Fruit fly (Drosophila melanogaster) whole organism, embryonic: Measurements from ENCODE around the gene Ste12DOR.
A peak's percentile ranks its signal among the peaks of the same experiment; 100 is the strongest.

Source experiments
- Adf1 ChIP-seq: fragments of 200-800 bp; sonication (Bioruptor generic); IDR thresholded peaks from 2 replicates; pipeline ENCODE4 v1.3.6; 2022; ENCODE audit warnings: missing biosample characterization, missing genetic modification characterization
- CG10543 ChIP-seq: fragments of 200-800 bp; sonication (Bioruptor generic); optimal IDR thresholded peaks from 3 replicates; lab custom pipeline; 2017; ENCODE audit warnings: missing biosample characterization, mild to moderate bottlenecking, missing genetic modification characterization, moderate library complexity
- CG10979 ChIP-seq: fragments of 200-800 bp; sonication (Bioruptor generic); optimal IDR thresholded peaks from 2 replicates; lab custom pipeline; 2018; ENCODE audit warnings: missing biosample characterization, mild to moderate bottlenecking, missing genetic modification characterization, moderate library complexity
- CG11247 ChIP-seq: fragments of 200-800 bp; sonication (Bioruptor generic); IDR thresholded peaks from 2 replicates; pipeline ENCODE4 v1.3.6; 2022; ENCODE audit warnings: missing biosample characterization, missing genetic modification characterization
- CG11504 ChIP-seq: fragments of 200-800 bp; sonication (Bioruptor generic); optimal IDR thresholded peaks from 3 replicates; lab custom pipeline; 2019; ENCODE audit warnings: missing biosample characterization, mild to moderate bottlenecking, missing genetic modification characterization, moderate library complexity
- CG11695 ChIP-seq: fragments of 200-800 bp; sonication (Bioruptor generic); IDR thresholded peaks from 3 replicates; pipeline ENCODE4 v1.3.6; 2022; ENCODE audit warnings: missing biosample characterization, missing genetic modification characterization
- CG13123 ChIP-seq: fragments of 200-800 bp; sonication (Bioruptor generic); optimal IDR thresholded peaks from 2 replicates; lab custom pipeline; 2016; ENCODE audit warnings: missing biosample characterization, missing genetic modification characterization
- CG13296 ChIP-seq: fragments of 200-800 bp; sonication (Bioruptor generic); optimal IDR thresholded peaks from 3 replicates; lab custom pipeline; 2018; ENCODE audit warnings: missing biosample characterization, mild to moderate bottlenecking, missing genetic modification characterization
- CG14965 ChIP-seq: fragments of 200-800 bp; sonication (Bioruptor generic); optimal IDR thresholded peaks from 2 replicates; lab custom pipeline; 2016; ENCODE audit warnings: missing biosample characterization, missing genetic modification characterization, borderline replicate concordance
- CG15601 ChIP-seq: fragments of 200-800 bp; sonication (Bioruptor generic); optimal IDR thresholded peaks from 3 replicates; lab custom pipeline; 2019; ENCODE audit warnings: missing biosample characterization, mild to moderate bottlenecking, missing genetic modification characterization, moderate library complexity
- CG1602 ChIP-seq: fragments of 200-800 bp; sonication (Bioruptor generic); optimal IDR thresholded peaks from 3 replicates; lab custom pipeline; 2016; ENCODE audit warnings: missing biosample characterization, missing genetic modification characterization
- CG2120 ChIP-seq: fragments of 200-800 bp; sonication (Bioruptor generic); optimal IDR thresholded peaks from 3 replicates; lab custom pipeline; 2016; ENCODE audit warnings: missing biosample characterization, missing genetic modification characterization
- CG31388 ChIP-seq: fragments of 200-800 bp; sonication (Bioruptor generic); optimal IDR thresholded peaks from 2 replicates; lab custom pipeline; 2016; ENCODE audit warnings: missing biosample characterization, missing genetic modification characterization
- CG32772 ChIP-seq: fragments of 200-800 bp; sonication (Bioruptor generic); IDR thresholded peaks from 2 replicates; pipeline ENCODE4 v1.3.6; 2022; ENCODE audit warnings: missing biosample characterization, missing genetic modification characterization
- CG33213 ChIP-seq: fragments of 200-800 bp; sonication (Bioruptor generic); optimal IDR thresholded peaks from 3 replicates; lab custom pipeline; 2016; ENCODE audit warnings: missing biosample characterization, missing genetic modification characterization
- CG34224 ChIP-seq: fragments of 200-800 bp; sonication (Bioruptor generic); IDR thresholded peaks from 3 replicates; pipeline ENCODE4 v1.3.6; 2022; ENCODE audit warnings: missing biosample characterization, missing genetic modification characterization; ENCODE audit not compliant: partially characterized antibody
- CG6813 ChIP-seq: fragments of 200-800 bp; sonication (Bioruptor generic); optimal IDR thresholded peaks from 2 replicates; lab custom pipeline; 2017; ENCODE audit warnings: missing biosample characterization, missing genetic modification characterization, mild to moderate bottlenecking, moderate library complexity, missing genetic modification reagents
- CG8089 ChIP-seq: fragments of 200-800 bp; sonication (Bioruptor generic); optimal IDR thresholded peaks from 3 replicates; lab custom pipeline; 2016; ENCODE audit warnings: missing biosample characterization, missing genetic modification characterization
- CG9215 ChIP-seq: fragments of 200-800 bp; sonication (Bioruptor generic); IDR thresholded peaks from 2 replicates; pipeline ENCODE4 v1.3.6; 2022; ENCODE audit warnings: missing biosample characterization, missing genetic modification characterization
- CrebB ChIP-seq: fragments of 200-800 bp; sonication (Bioruptor generic); optimal IDR thresholded peaks from 3 replicates; lab custom pipeline; 2018; ENCODE audit warnings: missing biosample characterization, mild to moderate bottlenecking, missing genetic modification characterization
- D ChIP-seq, 2 experiments: fragments of 200-800 bp in 1 of 2; fragments of >200 bp in 1 of 2; sonication (Bioruptor generic) in 1 of 2; optimal IDR thresholded peaks; 2 replicates in 1 of 2; 3 replicates in 1 of 2; lab custom pipeline; 2017; ENCODE audit warnings: mild to moderate bottlenecking in 1 of 2, missing biosample characterization in 1 of 2, missing genetic modification characterization in 1 of 2, missing genetic modification reagents in 1 of 2
- Deaf1 ChIP-seq: fragments of 200-800 bp; optimal IDR thresholded peaks from 3 replicates; lab custom pipeline; 2019; ENCODE audit warnings: missing biosample characterization, mild to moderate bottlenecking, missing genetic modification characterization, moderate library complexity
- Dfd ChIP-seq, 2 experiments: fragments of >200 bp; optimal IDR thresholded peaks; 2 replicates each; lab custom pipeline; 2017; ENCODE audit warnings: missing biosample characterization in 2 of 2, missing genetic modification characterization in 2 of 2
- Dip2 ChIP-seq: fragments of 200-800 bp; sonication (Bioruptor generic); IDR thresholded peaks from 2 replicates; pipeline ENCODE4 v1.3.6; 2022; ENCODE audit warnings: missing biosample characterization, missing genetic modification characterization
- HmgD ChIP-seq: fragments of 200-800 bp; sonication (Bioruptor generic); optimal IDR thresholded peaks from 3 replicates; lab custom pipeline; 2016; ENCODE audit warnings: missing biosample characterization, missing genetic modification characterization
- Hmr ChIP-seq: fragments of 200-800 bp; sonication (Bioruptor generic); optimal IDR thresholded peaks from 3 replicates; lab custom pipeline; 2017; ENCODE audit warnings: mild to moderate bottlenecking, missing biosample characterization, missing genetic modification reagents, missing genetic modification characterization
- Jarid2 ChIP-seq: fragments of 200-800 bp; sonication (Bioruptor generic); optimal IDR thresholded peaks from 3 replicates; lab custom pipeline; 2017; ENCODE audit warnings: mild to moderate bottlenecking, missing biosample characterization, missing genetic modification reagents, missing genetic modification characterization
- Lhr ChIP-seq: fragments of 200-800 bp; sonication (Bioruptor generic); optimal IDR thresholded peaks from 3 replicates; lab custom pipeline; 2017; ENCODE audit warnings: mild to moderate bottlenecking, missing biosample characterization, missing genetic modification reagents, missing genetic modification characterization
- MBD-R2 ChIP-seq: fragments of 200-800 bp; sonication (Bioruptor generic); IDR thresholded peaks from 2 replicates; pipeline ENCODE4 v1.3.6; 2022; ENCODE audit warnings: missing biosample characterization, missing genetic modification characterization
- NC2α ChIP-seq: fragments of 200-800 bp; sonication (Bioruptor generic); optimal IDR thresholded peaks from 2 replicates; lab custom pipeline; 2016; ENCODE audit warnings: missing biosample characterization, missing genetic modification characterization
- Ravus ChIP-seq: fragments of 200-800 bp; sonication (Bioruptor generic); IDR thresholded peaks from 2 replicates; pipeline ENCODE4 v1.3.6; 2022; ENCODE audit warnings: missing biosample characterization, missing genetic modification characterization
- Spps ChIP-seq: fragments of 200-800 bp; sonication (Bioruptor generic); optimal IDR thresholded peaks from 2 replicates; lab custom pipeline; 2018; ENCODE audit warnings: missing biosample characterization, mild to moderate bottlenecking, missing genetic modification characterization
- YL-1 ChIP-seq: fragments of 200-800 bp; sonication (Bioruptor generic); optimal IDR thresholded peaks from 3 replicates; lab custom pipeline; 2017; ENCODE audit warnings: missing biosample characterization, mild to moderate bottlenecking, missing genetic modification characterization
- chinmo ChIP-seq: fragments of 200-800 bp; sonication (Bioruptor generic); IDR thresholded peaks from 4 replicates; pipeline ENCODE4 v1.3.6; 2022; ENCODE audit warnings: missing biosample characterization, missing genetic modification characterization; ENCODE audit not compliant: partially characterized antibody
- croc ChIP-seq: fragments of 200-800 bp; sonication (Bioruptor generic); conservative IDR thresholded peaks from 3 replicates; pipeline ENCODE4 v1.3.6; 2022; ENCODE audit warnings: missing biosample characterization, missing genetic modification characterization
- grau ChIP-seq: fragments of 200-800 bp; optimal IDR thresholded peaks from 3 replicates; lab custom pipeline; 2019; ENCODE audit warnings: missing biosample characterization, mild to moderate bottlenecking, missing genetic modification characterization, moderate library complexity
- hkb ChIP-seq, 2 experiments: fragments of 200-800 bp in 1 of 2; fragments of >200 bp in 1 of 2; sonication (Bioruptor generic) in 1 of 2; IDR thresholded peaks in 1 of 2; optimal IDR thresholded peaks in 1 of 2; 2 replicates each; pipeline versions ENCODE4 v1.3.6 to Lab custom; 2017 to 2022; ENCODE audit warnings: missing biosample characterization in 1 of 2, missing genetic modification characterization in 1 of 2
- jumu ChIP-seq: fragments of 200-800 bp; sonication (Bioruptor generic); optimal IDR thresholded peaks from 3 replicates; lab custom pipeline; 2016; ENCODE audit warnings: missing biosample characterization, missing genetic modification characterization
- kah ChIP-seq: fragments of 200-800 bp; sonication (Bioruptor generic); optimal IDR thresholded peaks from 2 replicates; lab custom pipeline; 2018; ENCODE audit warnings: missing biosample characterization, mild to moderate bottlenecking, missing genetic modification characterization
- nau ChIP-seq: fragments of 200-800 bp; sonication (Bioruptor generic); optimal IDR thresholded peaks from 3 replicates; lab custom pipeline; 2017; ENCODE audit warnings: missing biosample characterization, mild to moderate bottlenecking, missing genetic modification characterization, missing genetic modification reagents
- pita ChIP-seq: fragments of 200-800 bp; sonication (Bioruptor generic); optimal IDR thresholded peaks from 2 replicates; lab custom pipeline; 2017; ENCODE audit warnings: missing biosample characterization, mild to moderate bottlenecking, missing genetic modification characterization
- pzg ChIP-seq: fragments of 200-800 bp; sonication (Bioruptor generic); optimal IDR thresholded peaks from 3 replicates; lab custom pipeline; 2018; ENCODE audit warnings: missing biosample characterization, mild to moderate bottlenecking, missing genetic modification characterization, moderate library complexity
- sc ChIP-seq, 3 experiments: fragments of >200 bp in 2 of 3; fragments of 200-800 bp in 1 of 3; sonication (Bioruptor generic) in 1 of 3; optimal IDR thresholded peaks; 2 replicates in 2 of 3; 3 replicates in 1 of 3; lab custom pipeline; 2017; ENCODE audit warnings: mild to moderate bottlenecking in 1 of 3, missing biosample characterization in 1 of 3, missing genetic modification characterization in 1 of 3, missing genetic modification reagents in 1 of 3
- slbo ChIP-seq: fragments of 200-800 bp; sonication (Bioruptor generic); IDR thresholded peaks from 2 replicates; pipeline ENCODE4 v1.3.6; 2022; ENCODE audit warnings: missing biosample characterization, missing genetic modification characterization
- sna ChIP-seq: fragments of 200-800 bp; sonication (Bioruptor generic); IDR thresholded peaks from 2 replicates; pipeline ENCODE4 v1.3.6; 2022; ENCODE audit warnings: missing biosample characterization, missing genetic modification characterization; ENCODE audit not compliant: partially characterized antibody
- trem ChIP-seq: fragments of 200-800 bp; optimal IDR thresholded peaks from 3 replicates; lab custom pipeline; 2019; ENCODE audit warnings: missing biosample characterization, mild to moderate bottlenecking, missing genetic modification characterization, moderate library complexity
- usp ChIP-seq: fragments of >200 bp; optimal IDR thresholded peaks from 2 replicates; lab custom pipeline; 2017; ENCODE audit warnings: missing biosample characterization, missing genetic modification characterization
- vnd ChIP-seq: fragments of 200-800 bp; sonication (Bioruptor generic); IDR thresholded peaks from 3 replicates; pipeline ENCODE4 v1.3.6; 2022; ENCODE audit warnings: missing biosample characterization, missing genetic modification characterization; ENCODE audit not compliant: partially characterized antibody

The Ste12DOR gene

DNA sequence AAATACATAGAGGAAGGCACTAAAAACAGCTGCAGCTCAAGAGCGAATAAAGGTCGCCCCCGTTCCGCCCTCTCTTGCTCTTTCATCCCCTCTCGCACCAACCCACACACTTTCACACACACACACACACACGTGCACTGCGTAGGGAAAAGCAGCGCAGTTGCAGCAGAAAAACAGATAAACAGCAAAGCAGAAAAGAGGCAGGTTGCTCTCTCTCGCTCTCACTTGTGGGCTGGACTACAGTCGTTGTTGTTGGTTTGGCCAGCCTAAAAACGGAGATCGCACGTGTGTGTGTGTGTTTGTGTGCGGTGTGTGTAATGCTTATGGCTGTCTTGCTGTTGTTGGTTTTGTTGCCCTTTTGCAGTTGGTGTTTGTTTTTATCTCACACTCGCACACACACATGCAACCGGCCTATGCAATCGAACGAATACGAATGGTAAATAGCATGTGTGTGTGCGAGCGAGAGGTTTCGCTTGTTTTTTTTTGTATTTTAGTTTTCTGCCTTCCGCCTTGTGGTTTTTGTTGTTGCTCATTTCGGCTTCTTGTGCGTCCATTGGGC is 5.1 kb upstream of the Ste12DOR start (continued):
- peak; percentile 79 for TF ChIP-seq kah
- no peak for TF ChIP-seq CG8089 (GFP tag; lab: Kevin White, UChicago)
- no peak for TF ChIP-seq hkb (optimal IDR thresholded peaks at IDR 0.05; lab: Kevin White, UChicago)
- TF ChIP-seq hkb (GFP tag; IDR thresholded peaks at IDR 0.05; lab: Robert Waterston, UW), result no peak
- TF ChIP-seq chinmo (GFP tag; lab: Robert Waterston, UW), result peak; percentile 80; the same call in 3 of the 4 replicates
- no peak for TF ChIP-seq CG15601 (tag; lab: Kevin White, UChicago)
- TF ChIP-seq Adf1 (GFP tag; lab: Robert Waterston, UW), result peak; percentile 39; the same call in 1 of the 2 replicates
- no peak for TF ChIP-seq pzg (GFP tag; lab: Kevin White, UChicago)
- peak in 1 of 2 experiments; percentile 14 for TF ChIP-seq Dfd (GFP tag; optimal IDR thresholded peaks at IDR 0.05; lab: Kevin White, UChicago)
- TF ChIP-seq trem (tag; lab: Kevin White, UChicago), result no peak
- no peak for TF ChIP-seq Spps (tag; lab: Kevin White, UChicago)
- no peak for TF ChIP-seq CG33213 (GFP tag; lab: Kevin White, UChicago)
- TF ChIP-seq sna (GFP tag; lab: Robert Waterston, UW), result 0 out of 2 replicates have a peak, but pooled peaks have one; percentile 51
- TF ChIP-seq croc (GFP tag; lab: Robert Waterston, UW), result no peak
- no peak for TF ChIP-seq CG2120 (GFP tag; lab: Kevin White, UChicago)
- no peak for TF ChIP-seq CG11247
- TF ChIP-seq Ravus (GFP tag; lab: Robert Waterston, UW), result no peak
- peak; percentile 1 for TF ChIP-seq Deaf1 (tag; lab: Kevin White, UChicago)
- TF ChIP-seq YL-1, result no peak
- no peak for TF ChIP-seq Dip2 (GFP tag; lab: Robert Waterston, UW)
- TF ChIP-seq Hmr (GFP tag; lab: Kevin White, UChicago), result no peak
- TF ChIP-seq CrebB (tag; lab: Kevin White, UChicago), result no peak
- no peak for TF ChIP-seq NC2α (GFP tag; lab: Kevin White, UChicago)
- no peak for TF ChIP-seq CG9215
- TF ChIP-seq Jarid2 (GFP tag; lab: Kevin White, UChicago), result peak; percentile 47
- no peak for TF ChIP-seq slbo
- TF ChIP-seq CG32772 (GFP tag; lab: Robert Waterston, UW), result peak; percentile 90
- no peak for TF ChIP-seq CG1602 (GFP tag; lab: Kevin White, UChicago)
- no peak for TF ChIP-seq pita (GFP tag; lab: Kevin White, UChicago)
- TF ChIP-seq CG13123 (GFP tag; lab: Kevin White, UChicago), result no peak
- TF ChIP-seq CG13296, result no peak
- no peak for TF ChIP-seq CG34224 (GFP tag; lab: Robert Waterston, UW)
- peak; percentile 42 for TF ChIP-seq HmgD (GFP tag; lab: Kevin White, UChicago)
- no peak for TF ChIP-seq nau
- TF ChIP-seq CG6813 (GFP tag; lab: Kevin White, UChicago), result no peak
- TF ChIP-seq CG14965 (GFP tag; lab: Kevin White, UChicago), result no peak
- no peak for TF ChIP-seq sc (optimal IDR thresholded peaks at IDR 0.05; lab: Kevin White, UChicago)
- TF ChIP-seq sc (GFP tag; optimal IDR thresholded peaks at IDR 0.05; lab: Kevin White, UChicago), result no peak
- peak; percentile 92 for TF ChIP-seq D (optimal IDR thresholded peaks at IDR 0.05; lab: Kevin White, UChicago)
- no peak for TF ChIP-seq D (GFP tag; optimal IDR thresholded peaks at IDR 0.05; lab: Kevin White, UChicago)
- no peak for TF ChIP-seq vnd (GFP tag; lab: Robert Waterston, UW)
- no peak for TF ChIP-seq jumu
- TF ChIP-seq CG11695 (GFP tag; lab: Robert Waterston, UW), result no peak
- no peak for TF ChIP-seq CG10979
- TF ChIP-seq CG11504 (tag; lab: Kevin White, UChicago), result peak; percentile 51
- no peak for TF ChIP-seq Lhr
- TF ChIP-seq usp (GFP tag; lab: Kevin White, UChicago), result no peak
- TF ChIP-seq CG31388 (GFP tag; lab: Kevin White, UChicago), result no peak
- TF ChIP-seq grau (tag; lab: Kevin White, UChicago), result no peak
- no peak for TF ChIP-seq CG10543 (GFP tag; lab: Kevin White, UChicago)
- no peak for TF ChIP-seq MBD-R2 (GFP tag; lab: Robert Waterston, UW)
